Fruit fly (Drosophila melanogaster): Measurements from ENCODE around the gene CG4998.
A peak's percentile ranks its signal among the peaks of the same experiment; 100 is the strongest.

CG4998 gene

dm6 chr3L:16339463-16339862 lies 660 bp downstream of the CG4998 start (continued):
- no peak for TF ChIP-seq Kr (GFP tag; optimal IDR thresholded peaks at IDR 0.05)
- TF ChIP-seq CG2712 (tag; optimal IDR thresholded peaks at IDR 0.05): no peak
- no peak for TF ChIP-seq dysf (GFP tag; IDR thresholded peaks at IDR 0.05)
- TF ChIP-seq C15 (GFP tag; IDR thresholded peaks at IDR 0.05): no peak
- no peak for TF ChIP-seq ap (GFP tag; IDR thresholded peaks at IDR 0.05)
- TF ChIP-seq HLH54F (GFP tag; optimal IDR thresholded peaks at IDR 0.05): no peak
- peak; percentile 42; the same call in 1 of the 2 replicates for TF ChIP-seq CG31441 (GFP tag; IDR thresholded peaks at IDR 0.05)
- TF ChIP-seq HLH4C (GFP tag; IDR thresholded peaks at IDR 0.05; ENCODE audit: partially characterized antibody): no peak
- TF ChIP-seq klu (GFP tag; IDR thresholded peaks at IDR 0.05): no peak
- no peak for TF ChIP-seq grau (tag; optimal IDR thresholded peaks at IDR 0.05)
- TF ChIP-seq sima (GFP tag; optimal IDR thresholded peaks at IDR 0.05): no peak
- TF ChIP-seq CG12659 (GFP tag; optimal IDR thresholded peaks at IDR 0.05): no peak
- peak; percentile 59 for TF ChIP-seq Sox102F (GFP tag; optimal IDR thresholded peaks at IDR 0.05)
- TF ChIP-seq CG17385 (GFP tag; optimal IDR thresholded peaks at IDR 0.05): no peak
- no peak for TF ChIP-seq tx (GFP tag; optimal IDR thresholded peaks at IDR 0.05)
- TF ChIP-seq CG12104 (GFP tag; optimal IDR thresholded peaks at IDR 0.05): no peak
- TF ChIP-seq CG6689 (GFP tag; IDR thresholded peaks at IDR 0.05): 0 out of 2 replicates have a peak, but pooled peaks have one; percentile 17
- TF ChIP-seq ttk (GFP tag; IDR thresholded peaks at IDR 0.05): 0 out of 2 replicates have a peak, but pooled peaks have one; percentile 25
- TF ChIP-seq Optix (GFP tag; IDR thresholded peaks at IDR 0.05): no peak
- TF ChIP-seq CG17612 (GFP tag; IDR thresholded peaks at IDR 0.05): no peak
- no peak for TF ChIP-seq ssp (GFP tag; IDR thresholded peaks at IDR 0.05)
- TF ChIP-seq CG14441 (GFP tag; IDR thresholded peaks at IDR 0.05): no peak

DNA sequence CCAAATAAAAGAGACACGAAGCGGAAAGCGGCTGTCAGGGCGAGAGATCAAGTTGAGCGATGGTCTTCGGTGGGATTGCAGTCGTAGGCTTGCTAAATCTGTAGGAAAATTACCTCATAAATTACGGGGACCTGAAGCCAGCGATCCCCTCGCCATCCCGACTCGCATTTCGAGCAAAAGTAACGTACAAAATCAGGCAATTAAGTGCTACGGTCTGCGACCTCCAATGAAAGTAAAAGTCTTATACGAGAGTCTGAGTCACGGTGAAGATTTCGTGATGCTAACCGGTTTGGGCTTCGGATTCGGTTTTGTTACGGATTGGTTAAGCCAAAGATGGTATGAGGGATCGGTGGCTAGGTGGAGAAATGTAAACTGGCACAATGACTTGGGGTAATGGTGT lies 1.1 kb downstream of the CG4998 start:
- TF ChIP-seq CG4282 (GFP tag; optimal IDR thresholded peaks at IDR 0.05) (no peak), CG1792 (GFP tag; optimal IDR thresholded peaks at IDR 0.05) (no peak), Vsx1 (GFP tag; optimal IDR thresholded peaks at IDR 0.05) (no peak), Jarid2 (GFP tag; optimal IDR thresholded peaks at IDR 0.05) (no peak), oc (tag; optimal IDR thresholded peaks at IDR 0.05) (peak; percentile 16), Blimp-1 (GFP tag; optimal IDR thresholded peaks at IDR 0.05) (peak; percentile 98)

- TF ChIP-seq CG7987 (GFP tag; optimal IDR thresholded peaks at IDR 0.05) (no peak), CG14860 (GFP tag; IDR thresholded peaks at IDR 0.05; ENCODE audit: partially characterized antibody) (no peak), gcm2 (GFP tag; optimal IDR thresholded peaks at IDR 0.05) (no peak), Ptx1 (GFP tag; IDR thresholded peaks at IDR 0.05) (no peak), CG3163 (GFP tag; optimal IDR thresholded peaks at IDR 0.05) (no peak), CG10147 (GFP tag; optimal IDR thresholded peaks at IDR 0.05) (no peak), Drgx (GFP tag; IDR thresholded peaks at IDR 0.05) (no peak), CG15073 (GFP tag; optimal IDR thresholded peaks at IDR 0.05) (no peak), seq (GFP tag; IDR thresholded peaks at IDR 0.05) (no peak), salm (tag; optimal IDR thresholded peaks at IDR 0.05) (no peak), CG10431 (GFP tag; optimal IDR thresholded peaks at IDR 0.05) (no peak), fu2 (GFP tag; optimal IDR thresholded peaks at IDR 0.05) (no peak), CG9437 (GFP tag; optimal IDR thresholded peaks at IDR 0.05) (no peak), Pdp1 (GFP tag; optimal IDR thresholded peaks at IDR 0.05) (no peak), tin (GFP tag; optimal IDR thresholded peaks at IDR 0.05) (no peak), sr (GFP tag; IDR thresholded peaks at IDR 0.05) (no peak), Atf3 (GFP tag; optimal IDR thresholded peaks at IDR 0.05) (no peak)
These were observed 7.2 kb downstream of the CG4998 start, which contains the start of gene CG33257 for dm6 chr3L:16346023-16346422. Gene CG33257, plus strand, starts transcription at chr3L:16346323.
